Worm (Caenorhabditis elegans): ENCODE data around the gene hyl-2.

Gene hyl-2

ce11 chrX:4699411-4700050 is at the start of gene hyl-2:
Gene hyl-2 (minus strand): TSS chrX:4699461.
- TF ChIP-seq unc-62 (GFP tag; optimal IDR thresholded peaks at IDR 0.05) = no peak

- TF ChIP-seq unc-62 (GFP tag; optimal IDR thresholded peaks at IDR 0.05) = no peak
Observed at ce11 chrX:4744037-4744436, 44.8 kb upstream of the hyl-2 start.

ce11 chrX:4742285-4742684 is 43.0 kb upstream of the hyl-2 start:
- TF ChIP-seq unc-62 (GFP tag; optimal IDR thresholded peaks at IDR 0.05) = no peak

- no peak for TF ChIP-seq unc-62 (GFP tag; optimal IDR thresholded peaks at IDR 0.05)
Observed at ce11 chrX:4740630-4741029, 41.4 kb upstream of the hyl-2 start.

ce11 chrX:4732752-4733151 is 33.5 kb upstream of the hyl-2 start, which contains the start of gene aman-1:
Gene aman-1 (plus strand): TSS chrX:4733095.
- TF ChIP-seq unc-62 (GFP tag; optimal IDR thresholded peaks at IDR 0.05) = no peak

- TF ChIP-seq unc-62 (GFP tag; optimal IDR thresholded peaks at IDR 0.05) = no peak
Observed at ce11 chrX:4727388-4727787, 28.1 kb upstream of the hyl-2 start, which contains the start of gene acc-3. Gene acc-3 (minus strand): TSS chrX:4727488.

ce11 chrX:4720603-4721529 is 21.6 kb upstream of the hyl-2 start, which contains the start of gene F55D10.4:
Gene F55D10.4 (minus strand): TSS chrX:4720653.
- TF ChIP-seq unc-62 (GFP tag; optimal IDR thresholded peaks at IDR 0.05) = no peak

- TF ChIP-seq unc-62 (GFP tag; optimal IDR thresholded peaks at IDR 0.05) = no peak
Observed at ce11 chrX:4718114-4718513, 18.9 kb upstream of the hyl-2 start.

ce11 chrX:4715107-4715506 is 15.8 kb upstream of the hyl-2 start, which contains the start of gene rpl-25.1:
Gene rpl-25.1 (plus strand): TSS chrX:4715178.
- no peak for TF ChIP-seq unc-62 (GFP tag; optimal IDR thresholded peaks at IDR 0.05)

ce11 chrX:4711698-4712329 is 12.6 kb upstream of the hyl-2 start, which contains the start of the genes dnj-14 and glit-1:
Gene dnj-14 (minus strand): TSS chrX:4711748.
Gene glit-1 (plus strand): TSS chrX:4712279.
- no peak for TF ChIP-seq unc-62 (GFP tag; optimal IDR thresholded peaks at IDR 0.05)

- no peak for TF ChIP-seq unc-62 (GFP tag; optimal IDR thresholded peaks at IDR 0.05)
Observed at ce11 chrX:4706755-4707226, 7.5 kb upstream of the hyl-2 start, which contains the start of gene dhhc-10. Gene dhhc-10 (plus strand): TSS chrX:4707176.

- TF ChIP-seq unc-62 (GFP tag; optimal IDR thresholded peaks at IDR 0.05) = no peak
Observed at ce11 chrX:4705666-4706065, 6.4 kb upstream of the hyl-2 start.

- no peak for TF ChIP-seq unc-62 (GFP tag; optimal IDR thresholded peaks at IDR 0.05)
Observed at ce11 chrX:4704877-4705276, 5.6 kb upstream of the hyl-2 start, which contains the start of gene aqp-8. Gene aqp-8 (minus strand): TSS chrX:4704977.

ce11 chrX:4700083-4700482 is 822 bp upstream of the hyl-2 start:
- TF ChIP-seq unc-62 (GFP tag; optimal IDR thresholded peaks at IDR 0.05) = no peak

ce11 chrX:4698271-4698670 is 990 bp downstream of the hyl-2 start:
- no peak for TF ChIP-seq unc-62 (GFP tag; optimal IDR thresholded peaks at IDR 0.05)

Data from whole organism, dauer.